Worm (Caenorhabditis elegans): ENCODE results near the gene flp-16.

Gene flp-16

ce11 chrII:13235289-13235688 lies at the start of gene flp-16:
TSS of gene flp-16 (plus strand) at chrII:13235306.
- no peak for TF ChIP-seq zag-1 (tag; optimal IDR thresholded peaks at IDR 0.05)
- TF ChIP-seq nhr-76 (tag; optimal IDR thresholded peaks at IDR 0.05), result no peak
- TF ChIP-seq elt-1 (tag; optimal IDR thresholded peaks at IDR 0.05), result no peak
- TF ChIP-seq fkh-2 (tag; optimal IDR thresholded peaks at IDR 0.05), result no peak
- no peak for TF ChIP-seq jun-1 (tag; optimal IDR thresholded peaks at IDR 0.05)
- TF ChIP-seq elt-2 (tag; optimal IDR thresholded peaks at IDR 0.05), result no peak
- TF ChIP-seq nhr-237 (tag; optimal IDR thresholded peaks at IDR 0.05), result no peak
- no peak for TF ChIP-seq nhr-28 (tag; optimal IDR thresholded peaks at IDR 0.05)
- no peak for TF ChIP-seq lin-39 (tag; optimal IDR thresholded peaks at IDR 0.05)
- no peak for TF ChIP-seq R02D3.7 (tag; optimal IDR thresholded peaks at IDR 0.05)

- TF ChIP-seq ceh-16 (tag; optimal IDR thresholded peaks at IDR 0.05) (no peak), R02D3.7 (tag; optimal IDR thresholded peaks at IDR 0.05) (peak; percentile 91), hmg-11 (tag; optimal IDR thresholded peaks at IDR 0.05) (peak; percentile 70), nhr-23 (tag; optimal IDR thresholded peaks at IDR 0.05) (peak; percentile 26), nfya-1 (tag; optimal IDR thresholded peaks at IDR 0.05; ENCODE audit: insufficient read depth) (peak; percentile 37), pha-4 (tag; optimal IDR thresholded peaks at IDR 0.05) (peak; percentile 65), unc-39 (tag; optimal IDR thresholded peaks at IDR 0.05) (no peak), skn-1 (tag; optimal IDR thresholded peaks at IDR 0.05) (peak; percentile 3), lin-15B (tag; optimal IDR thresholded peaks at IDR 0.05) (peak; percentile 39), pqm-1 (tag; optimal IDR thresholded peaks at IDR 0.05) (peak; percentile 12)
Measured at ce11 chrII:13187188-13187587, 47.9 kb upstream of the flp-16 start, which contains the start of gene mecr-1. TSS of gene mecr-1 (minus strand) at chrII:13187314.

ce11 chrII:13188084-13188483 lies 47.0 kb upstream of the flp-16 start:
- TF ChIP-seq snpc-4 (tag; optimal IDR thresholded peaks at IDR 0.05) (no peak), nhr-12 (tag; optimal IDR thresholded peaks at IDR 0.05) (no peak), mdl-1 (tag; optimal IDR thresholded peaks at IDR 0.05) (no peak)

ce11 chrII:13189363-13189762 lies 45.7 kb upstream of the flp-16 start:
- TF ChIP-seq jun-1 (tag; optimal IDR thresholded peaks at IDR 0.05) (no peak), ceh-28 (tag; optimal IDR thresholded peaks at IDR 0.05) (no peak), unc-39 (tag; optimal IDR thresholded peaks at IDR 0.05) (no peak), egl-5 (tag; optimal IDR thresholded peaks at IDR 0.05) (peak; percentile 7), hmg-11 (tag; optimal IDR thresholded peaks at IDR 0.05) (peak; percentile 35), snpc-4 (tag; optimal IDR thresholded peaks at IDR 0.05) (peak; percentile 8), pha-4 (tag; optimal IDR thresholded peaks at IDR 0.05) (peak; percentile 79), nhr-11 (tag; optimal IDR thresholded peaks at IDR 0.05) (no peak), nhr-76 (tag; optimal IDR thresholded peaks at IDR 0.05) (no peak), aly-2 (tag; optimal IDR thresholded peaks at IDR 0.05) (no peak), ztf-11 (tag; optimal IDR thresholded peaks at IDR 0.05) (no peak), ZK546.5 (tag; optimal IDR thresholded peaks at IDR 0.05) (no peak), unc-62 (GFP tag; optimal IDR thresholded peaks at IDR 0.05) (peak; percentile 70), nhr-12 (tag; optimal IDR thresholded peaks at IDR 0.05) (no peak), zag-1 (tag; optimal IDR thresholded peaks at IDR 0.05) (no peak), nhr-237 (tag; optimal IDR thresholded peaks at IDR 0.05) (no peak), fkh-2 (tag; optimal IDR thresholded peaks at IDR 0.05) (no peak), fos-1 (tag; optimal IDR thresholded peaks at IDR 0.05) (no peak), ceh-9 (tag; optimal IDR thresholded peaks at IDR 0.05) (no peak), lin-39 (tag; optimal IDR thresholded peaks at IDR 0.05) (peak; percentile 86), lsy-12 (tag; optimal IDR thresholded peaks at IDR 0.05) (no peak), nhr-77 (tag; optimal IDR thresholded peaks at IDR 0.05) (no peak), nhr-25 (tag; optimal IDR thresholded peaks at IDR 0.05) (peak; percentile 61), egl-27 (tag; optimal IDR thresholded peaks at IDR 0.05) (no peak), nhr-43 (tag; optimal IDR thresholded peaks at IDR 0.05; ENCODE audit: poor library complexity, severe bottlenecking) (no peak), ceh-82 (tag; optimal IDR thresholded peaks at IDR 0.05) (no peak), mml-1 (tag; optimal IDR thresholded peaks at IDR 0.05) (no peak), R02D3.7 (tag; optimal IDR thresholded peaks at IDR 0.05) (no peak), elt-3 (tag; optimal IDR thresholded peaks at IDR 0.05) (no peak), elt-1 (tag; optimal IDR thresholded peaks at IDR 0.05) (no peak), nhr-67 (tag; optimal IDR thresholded peaks at IDR 0.05) (no peak), ceh-16 (tag; optimal IDR thresholded peaks at IDR 0.05) (no peak), elt-2 (tag; optimal IDR thresholded peaks at IDR 0.05) (no peak), nfya-1 (tag; optimal IDR thresholded peaks at IDR 0.05; ENCODE audit: insufficient read depth) (no peak), ztf-4 (tag; optimal IDR thresholded peaks at IDR 0.05) (no peak), nhr-23 (tag; optimal IDR thresholded peaks at IDR 0.05) (no peak), lin-15B (tag; optimal IDR thresholded peaks at IDR 0.05) (peak; percentile 14), ama-1 (optimal IDR thresholded peaks at IDR 0.05) (no peak), skn-1 (tag; optimal IDR thresholded peaks at IDR 0.05) (no peak), sea-2 (GFP tag; optimal IDR thresholded peaks at IDR 0.05) (no peak), daf-12 (tag; optimal IDR thresholded peaks at IDR 0.05) (no peak), nhr-28 (tag; optimal IDR thresholded peaks at IDR 0.05) (no peak), tbx-2 (tag; optimal IDR thresholded peaks at IDR 0.05) (no peak), fkh-10 (GFP tag; optimal IDR thresholded peaks at IDR 0.05) (no peak)

All from whole organism, L3 larva.